Fruit fly (Drosophila melanogaster) whole organism, embryonic: ENCODE results near the gene CG9643.
A peak's percentile ranks its signal among the peaks of the same experiment; 100 is the strongest.

Experiments
- CG11695 ChIP-seq: fragments of 200-800 bp; sonication (Bioruptor generic); IDR thresholded peaks from 3 replicates; pipeline ENCODE4 v1.3.6; 2022; ENCODE audit warnings: missing biosample characterization, missing genetic modification characterization
- CG11696 ChIP-seq: fragments of 200-800 bp; sonication (Bioruptor generic); IDR thresholded peaks from 2 replicates; pipeline ENCODE4 v1.3.6; 2022; ENCODE audit warnings: missing biosample characterization, missing genetic modification characterization
- CG13424 ChIP-seq: fragments of 200-800 bp; sonication (Bioruptor generic); optimal IDR thresholded peaks from 2 replicates; lab custom pipeline; 2019; ENCODE audit warnings: missing biosample characterization, mild to moderate bottlenecking, missing genetic modification characterization, moderate library complexity
- CG14014 ChIP-seq: fragments of 200-800 bp; sonication (Bioruptor generic); IDR thresholded peaks from 2 replicates; pipeline ENCODE4 v1.3.6; 2022; ENCODE audit warnings: missing biosample characterization, missing genetic modification characterization
- CG15514 ChIP-seq: fragments of 200-800 bp; sonication (Bioruptor generic); optimal IDR thresholded peaks from 3 replicates; lab custom pipeline; 2017; ENCODE audit warnings: missing biosample characterization, missing genetic modification characterization, mild to moderate bottlenecking, moderate library complexity, missing genetic modification reagents
- CG16813 ChIP-seq: fragments of 200-800 bp; sonication (Bioruptor generic); IDR thresholded peaks from 3 replicates; pipeline ENCODE4 v1.3.6; 2022; ENCODE audit warnings: missing biosample characterization, missing genetic modification characterization; ENCODE audit not compliant: partially characterized antibody
- CG17328 ChIP-seq: fragments of 200-800 bp; sonication (Bioruptor generic); IDR thresholded peaks from 2 replicates; pipeline ENCODE4 v1.3.6; 2022; ENCODE audit warnings: missing biosample characterization, missing genetic modification characterization
- CG2120 ChIP-seq: fragments of 200-800 bp; sonication (Bioruptor generic); optimal IDR thresholded peaks from 3 replicates; lab custom pipeline; 2016; ENCODE audit warnings: missing biosample characterization, missing genetic modification characterization
- CG2889 ChIP-seq: fragments of 200-800 bp; sonication (Bioruptor generic); IDR thresholded peaks from 3 replicates; pipeline ENCODE4 v1.3.6; 2022; ENCODE audit warnings: missing biosample characterization, missing genetic modification characterization
- CG32532 ChIP-seq: fragments of 200-800 bp; sonication (Bioruptor generic); IDR thresholded peaks from 2 replicates; pipeline ENCODE4 v1.3.6; 2022; ENCODE audit warnings: missing biosample characterization, missing genetic modification characterization
- CG32772 ChIP-seq: fragments of 200-800 bp; sonication (Bioruptor generic); IDR thresholded peaks from 2 replicates; pipeline ENCODE4 v1.3.6; 2022; ENCODE audit warnings: missing biosample characterization, missing genetic modification characterization
- CG6254 ChIP-seq: fragments of 200-800 bp; sonication (Bioruptor generic); optimal IDR thresholded peaks from 3 replicates; lab custom pipeline; 2017; ENCODE audit warnings: mild to moderate bottlenecking, missing biosample characterization, missing genetic modification reagents, missing genetic modification characterization
- CG6654 ChIP-seq: fragments of 200-800 bp; sonication (Bioruptor generic); optimal IDR thresholded peaks from 2 replicates; lab custom pipeline; 2017; ENCODE audit warnings: missing biosample characterization, mild to moderate bottlenecking, missing genetic modification characterization
- CG6689 ChIP-seq: fragments of 200-800 bp; sonication (Bioruptor generic); IDR thresholded peaks from 2 replicates; pipeline ENCODE4 v1.3.6; 2022; ENCODE audit warnings: missing biosample characterization, missing genetic modification characterization
- CG8944 ChIP-seq: fragments of 200-800 bp; sonication (Bioruptor generic); optimal IDR thresholded peaks from 3 replicates; lab custom pipeline; 2016; ENCODE audit warnings: missing biosample characterization, missing genetic modification characterization
- CG9727 ChIP-seq: fragments of 200-800 bp; sonication (Bioruptor generic); optimal IDR thresholded peaks from 3 replicates; lab custom pipeline; 2017; ENCODE audit warnings: missing biosample characterization, mild to moderate bottlenecking, missing genetic modification characterization
- D19A ChIP-seq: fragments of 200-800 bp; optimal IDR thresholded peaks from 3 replicates; lab custom pipeline; 2019; ENCODE audit warnings: missing biosample characterization, mild to moderate bottlenecking, missing genetic modification characterization, moderate library complexity
- D19B ChIP-seq: fragments of 200-800 bp; sonication (Bioruptor generic); optimal IDR thresholded peaks from 2 replicates; lab custom pipeline; 2017; ENCODE audit warnings: missing biosample characterization, mild to moderate bottlenecking, missing genetic modification characterization
- Dbx ChIP-seq: fragments of 200-800 bp; sonication (Bioruptor generic); IDR thresholded peaks from 3 replicates; pipeline ENCODE4 v1.3.6; 2022; ENCODE audit warnings: missing biosample characterization, missing genetic modification characterization
- Drgx ChIP-seq: fragments of 200-800 bp; sonication (Bioruptor generic); IDR thresholded peaks from 2 replicates; pipeline ENCODE4 v1.3.6; 2022; ENCODE audit warnings: missing biosample characterization, missing genetic modification characterization
- HLH54F ChIP-seq: fragments of 200-800 bp; sonication (Bioruptor generic); optimal IDR thresholded peaks from 3 replicates; lab custom pipeline; 2016; ENCODE audit warnings: missing biosample characterization, missing genetic modification characterization
- Hand ChIP-seq: fragments of 200-800 bp; sonication (Bioruptor generic); optimal IDR thresholded peaks from 2 replicates; lab custom pipeline; 2017; ENCODE audit warnings: mild to moderate bottlenecking, missing biosample characterization, missing genetic modification reagents, missing genetic modification characterization
- Hr51 ChIP-seq, 2 experiments: fragments of 200-800 bp; sonication (Bioruptor generic); optimal IDR thresholded peaks; 2 replicates in 1 of 2; 3 replicates in 1 of 2; lab custom pipeline; 2016 to 2018; ENCODE audit warnings: missing biosample characterization in 2 of 2, missing genetic modification characterization in 2 of 2, mild to moderate bottlenecking in 1 of 2, moderate library complexity in 1 of 2
- Hsf ChIP-seq: fragments of 200-800 bp; sonication (Bioruptor generic); optimal IDR thresholded peaks from 3 replicates; lab custom pipeline; 2016; ENCODE audit warnings: missing biosample characterization, missing genetic modification characterization
- Scr ChIP-seq: fragments of 200-800 bp; sonication (Bioruptor generic); IDR thresholded peaks from 2 replicates; pipeline ENCODE4 v1.3.6; 2022; ENCODE audit warnings: missing biosample characterization, missing genetic modification characterization; ENCODE audit not compliant: partially characterized antibody
- Tbp ChIP-seq: fragments of >200 bp; optimal IDR thresholded peaks from 2 replicates; lab custom pipeline; 2018; ENCODE audit warnings: missing biosample characterization, missing genetic modification characterization
- bowl ChIP-seq: fragments of 200-800 bp; sonication (Bioruptor generic); IDR thresholded peaks from 2 replicates; pipeline ENCODE4 v1.3.6; 2022; ENCODE audit warnings: missing biosample characterization, missing genetic modification characterization
- cad ChIP-seq: fragments of >200 bp; optimal IDR thresholded peaks from 2 replicates; lab custom pipeline; 2017; ENCODE audit warnings: missing biosample characterization, missing genetic modification characterization
- caup ChIP-seq: fragments of 200-800 bp; sonication (Bioruptor generic); optimal IDR thresholded peaks from 3 replicates; lab custom pipeline; 2017; ENCODE audit warnings: missing biosample characterization, mild to moderate bottlenecking, missing genetic modification characterization, moderate library complexity; ENCODE audit not compliant: severe bottlenecking
- cwo ChIP-seq: fragments of 200-800 bp; sonication (Bioruptor generic); optimal IDR thresholded peaks from 3 replicates; lab custom pipeline; 2017; ENCODE audit warnings: missing biosample characterization, missing genetic modification characterization, mild to moderate bottlenecking, moderate library complexity, missing genetic modification reagents
- dysf ChIP-seq: fragments of 200-800 bp; sonication (Bioruptor generic); IDR thresholded peaks from 3 replicates; pipeline ENCODE4 v1.3.6; 2022; ENCODE audit warnings: missing biosample characterization, missing genetic modification characterization
- gem ChIP-seq: fragments of 200-800 bp; sonication (Bioruptor generic); optimal IDR thresholded peaks from 2 replicates; lab custom pipeline; 2019; ENCODE audit warnings: missing biosample characterization, mild to moderate bottlenecking, missing genetic modification characterization, moderate library complexity
- ken ChIP-seq: fragments of 200-800 bp; sonication (Bioruptor generic); IDR thresholded peaks from 3 replicates; pipeline ENCODE4 v1.3.6; 2022; ENCODE audit warnings: missing biosample characterization, missing genetic modification characterization
- knrl ChIP-seq: fragments of 200-800 bp; sonication (Bioruptor generic); IDR thresholded peaks from 3 replicates; pipeline ENCODE4 v1.3.6; 2022; ENCODE audit warnings: missing biosample characterization, missing genetic modification characterization; ENCODE audit not compliant: partially characterized antibody
- lab ChIP-seq: fragments of 200-800 bp; sonication (Bioruptor generic); optimal IDR thresholded peaks from 3 replicates; lab custom pipeline; 2017; ENCODE audit warnings: missing biosample characterization, missing genetic modification characterization, mild to moderate bottlenecking, moderate library complexity, missing genetic modification reagents
- lilli ChIP-seq: fragments of 200-800 bp; sonication (Bioruptor generic); optimal IDR thresholded peaks from 3 replicates; lab custom pipeline; 2016; ENCODE audit warnings: missing biosample characterization, missing genetic modification characterization
- p53 ChIP-seq: fragments of 200-800 bp; sonication (Bioruptor generic); optimal IDR thresholded peaks from 2 replicates; lab custom pipeline; 2016; ENCODE audit warnings: missing biosample characterization, missing genetic modification characterization
- phol ChIP-seq: fragments of 200-800 bp; sonication (Bioruptor generic); optimal IDR thresholded peaks from 3 replicates; lab custom pipeline; 2018; ENCODE audit warnings: missing biosample characterization, mild to moderate bottlenecking, missing genetic modification characterization, moderate library complexity
- row ChIP-seq: fragments of 200-800 bp; sonication (Bioruptor generic); IDR thresholded peaks from 3 replicates; pipeline ENCODE4 v1.3.6; 2022; ENCODE audit warnings: missing biosample characterization, missing genetic modification characterization
- sd ChIP-seq: fragments of 200-800 bp; sonication (Bioruptor generic); optimal IDR thresholded peaks from 3 replicates; lab custom pipeline; 2018; ENCODE audit warnings: missing biosample characterization, mild to moderate bottlenecking, missing genetic modification characterization, moderate library complexity
- sens ChIP-seq: fragments of 200-800 bp; sonication (Bioruptor generic); peaks from one replicate; lab custom pipeline; 2016; ENCODE audit warnings: missing biosample characterization, missing genetic modification characterization
- so ChIP-seq: fragments of 200-800 bp; sonication (Bioruptor generic); IDR thresholded peaks from 3 replicates; pipeline ENCODE4 v1.3.6; 2022; ENCODE audit warnings: missing biosample characterization, missing genetic modification characterization
- sob ChIP-seq: fragments of 200-800 bp; sonication (Bioruptor generic); IDR thresholded peaks from 2 replicates; pipeline ENCODE4 v1.3.6; 2022; ENCODE audit warnings: missing biosample characterization, missing genetic modification characterization
- stc ChIP-seq: fragments of 200-800 bp; sonication (Bioruptor generic); IDR thresholded peaks from 2 replicates; pipeline ENCODE4 v1.3.6; 2022; ENCODE audit warnings: missing biosample characterization, missing genetic modification characterization
- stwl ChIP-seq: fragments of 200-800 bp; sonication (Bioruptor generic); optimal IDR thresholded peaks from 3 replicates; lab custom pipeline; 2018; ENCODE audit warnings: missing biosample characterization, mild to moderate bottlenecking, missing genetic modification characterization, moderate library complexity
- vnd ChIP-seq: fragments of 200-800 bp; sonication (Bioruptor generic); IDR thresholded peaks from 3 replicates; pipeline ENCODE4 v1.3.6; 2022; ENCODE audit warnings: missing biosample characterization, missing genetic modification characterization; ENCODE audit not compliant: partially characterized antibody
- zf30C ChIP-seq: fragments of 200-800 bp; sonication (Bioruptor generic); optimal IDR thresholded peaks from 3 replicates; lab custom pipeline; 2018; ENCODE audit warnings: missing biosample characterization, mild to moderate bottlenecking, missing genetic modification characterization

CG9643 gene

DNA sequence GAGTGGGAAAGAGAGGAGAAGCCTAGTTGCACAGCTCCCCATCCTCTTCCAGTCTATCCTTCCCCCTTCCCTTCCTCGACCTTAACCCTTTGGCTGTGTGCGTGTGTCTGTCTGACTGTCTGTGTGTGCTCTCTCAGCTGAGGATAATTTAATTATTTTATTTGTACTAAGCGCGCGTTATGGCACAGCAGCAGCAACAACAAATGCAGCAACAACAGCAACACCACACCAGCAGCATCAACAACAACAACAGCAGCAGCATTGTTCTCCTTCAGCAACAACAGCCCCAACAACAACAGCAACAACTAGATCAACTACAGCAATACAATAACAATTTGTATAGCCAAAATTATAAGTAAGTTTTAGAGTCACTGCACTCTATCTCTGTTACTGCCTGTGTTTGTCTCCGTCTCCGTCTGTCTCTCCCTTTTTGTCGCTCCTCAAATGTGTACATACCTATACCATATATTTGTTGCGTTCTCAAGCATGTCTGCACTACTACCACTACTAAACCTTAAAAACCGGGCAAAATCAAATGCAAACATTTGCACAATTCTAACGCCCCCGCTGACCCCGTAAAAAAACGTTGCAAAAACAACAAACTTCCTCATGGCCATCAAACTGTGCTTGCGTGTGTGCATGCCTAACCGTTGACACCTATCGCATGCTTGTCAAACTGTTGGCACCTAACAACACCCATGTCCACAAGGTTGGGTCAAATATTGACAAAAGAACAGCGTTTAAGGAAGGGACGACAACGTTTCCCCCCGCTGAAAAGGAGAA is 33.5 kb downstream of the CG9643 start:
- peak; percentile 89 for TF ChIP-seq CG11696 (GFP tag; lab: Robert Waterston, UW)
- no peak for TF ChIP-seq bowl
- 0 out of 3 replicates have a peak, but pooled peaks have one; percentile 25 for TF ChIP-seq CG16813
- peak; percentile 98 for TF ChIP-seq CG6654 (GFP tag; lab: Kevin White, UChicago)
- TF ChIP-seq zf30C (GFP tag; lab: Kevin White, UChicago): no peak
- no peak for TF ChIP-seq CG6689 (GFP tag; lab: Robert Waterston, UW)
- no peak for TF ChIP-seq vnd (GFP tag; lab: Robert Waterston, UW)
- TF ChIP-seq Scr (GFP tag; lab: Robert Waterston, UW): 0 out of 2 replicates have a peak, but pooled peaks have one; percentile 14
- TF ChIP-seq knrl (GFP tag; lab: Robert Waterston, UW): peak; percentile 40; the same call in 1 of the 3 replicates
- TF ChIP-seq sens (GFP tag; lab: Kevin White, UChicago): peak; percentile 52
- peak; percentile 95 for TF ChIP-seq cad
- TF ChIP-seq Tbp (GFP tag; lab: Kevin White, UChicago): peak; percentile 73
- peak; percentile 6 for TF ChIP-seq stwl (tag; lab: Kevin White, UChicago)

- TF ChIP-seq CG6689 (GFP tag; lab: Robert Waterston, UW) (0 out of 2 replicates have a peak, but pooled peaks have one; percentile 8), CG2120 (GFP tag; lab: Kevin White, UChicago) (peak; percentile 46), D19B (peak; percentile 33), Hand (GFP tag; lab: Kevin White, UChicago) (peak; percentile 18), sob (no peak), lab (GFP tag; lab: Kevin White, UChicago) (peak; percentile 74), Dbx (GFP tag; lab: Robert Waterston, UW) (peak; percentile 9; the same call in 1 of the 3 replicates), CG11695 (GFP tag; lab: Robert Waterston, UW) (0 out of 3 replicates have a peak, but pooled peaks have one; percentile 17), sd (tag; lab: Kevin White, UChicago) (no peak), phol (tag; lab: Kevin White, UChicago) (peak; percentile 9), CG13424 (tag; lab: Kevin White, UChicago) (peak; percentile 3), CG9727 (peak; percentile 28), so (GFP tag; lab: Robert Waterston, UW) (no peak), CG8944 (GFP tag; lab: Kevin White, UChicago) (peak; percentile 3), Drgx (GFP tag; lab: Robert Waterston, UW) (peak; percentile 57), ken (GFP tag; lab: Robert Waterston, UW) (0 out of 3 replicates have a peak, but pooled peaks have one; percentile 26), lilli (GFP tag; lab: Kevin White, UChicago) (peak; percentile 76), stc (GFP tag; lab: Robert Waterston, UW) (peak; percentile 37; the same call in 1 of the 2 replicates), Hr51 (GFP tag; optimal IDR thresholded peaks at IDR 0.05; lab: Kevin White, UChicago) (peak in 1 of 2 experiments; percentile 23), CG17328 (GFP tag; lab: Robert Waterston, UW) (0 out of 2 replicates have a peak, but pooled peaks have one; percentile 5), p53 (GFP tag; lab: Kevin White, UChicago) (no peak), CG14014 (GFP tag; lab: Robert Waterston, UW) (no peak), Hsf (GFP tag; lab: Kevin White, UChicago) (peak; percentile 9), gem (tag; lab: Kevin White, UChicago) (peak; percentile 22), cwo (peak; percentile 18), CG32772 (GFP tag; lab: Robert Waterston, UW) (0 out of 2 replicates have a peak, but pooled peaks have one; percentile 14), dysf (peak; percentile 46; the same call in 2 of the 3 replicates), CG6254 (GFP tag; lab: Kevin White, UChicago) (no peak), CG32532 (GFP tag; lab: Robert Waterston, UW) (peak; percentile 47; the same call in 1 of the 2 replicates), D19A (tag; lab: Kevin White, UChicago) (peak; percentile 32), HLH54F (GFP tag; lab: Kevin White, UChicago) (no peak), row (peak; percentile 30; the same call in 1 of the 3 replicates), caup (GFP tag; lab: Kevin White, UChicago) (peak; percentile 6), CG2889 (GFP tag; lab: Robert Waterston, UW) (0 out of 3 replicates have a peak, but pooled peaks have one; percentile 6), CG15514 (peak; percentile 19)
Measured at dm6 chr2L:2944509-2944908, 34.6 kb downstream of the CG9643 start.
